Worm (Caenorhabditis elegans) whole organism, early embryonic: ENCODE data around the gene T26C12.1.

Experiments
- B0310.2 ChIP-seq: sonication (generic microtip); optimal IDR thresholded peaks from 2 replicates; lab custom pipeline; 2016; ENCODE audit warnings: mild to moderate bottlenecking, missing genetic modification characterization, missing compliant biosample characterization
- F13C5.2 ChIP-seq: sonication (generic microtip); optimal IDR thresholded peaks from 2 replicates; lab custom pipeline; 2017; ENCODE audit warnings: mild to moderate bottlenecking, missing genetic modification characterization, inconsistent platforms, missing compliant biosample characterization
- aly-1 ChIP-seq: sonication (generic microtip); optimal IDR thresholded peaks from 2 replicates; lab custom pipeline; 2016; ENCODE audit warnings: missing genetic modification characterization, missing compliant biosample characterization
- ama-1 ChIP-seq: fragments of 150-350 bp; optimal IDR thresholded peaks from 2 replicates; lab custom pipeline; 2014
- ceh-13 ChIP-seq: fragments of 200-800 bp; sonication (Bioruptor generic); optimal IDR thresholded peaks from 2 replicates; lab custom pipeline; 2018; ENCODE audit warnings: mild to moderate bottlenecking, missing genetic modification characterization, missing compliant biosample characterization
- ceh-36 ChIP-seq: sonication (generic microtip); optimal IDR thresholded peaks from 2 replicates; lab custom pipeline; 2016; ENCODE audit warnings: missing genetic modification characterization, inconsistent platforms, missing compliant biosample characterization
- ets-7 ChIP-seq: sonication (generic microtip); optimal IDR thresholded peaks from 2 replicates; lab custom pipeline; 2016; ENCODE audit warnings: missing genotype, missing genetic modification characterization, missing compliant biosample characterization
- flt-1 ChIP-seq: fragments of 200-800 bp; sonication (Bioruptor generic); IDR thresholded peaks from 2 replicates; pipeline ENCODE4 v1.3.6; 2022; ENCODE audit warnings: missing genetic modification characterization, missing compliant biosample characterization
- hmbx-1 ChIP-seq: sonication (generic microtip); optimal IDR thresholded peaks from 2 replicates; lab custom pipeline; 2016; ENCODE audit warnings: mild to moderate bottlenecking, missing genetic modification characterization, missing compliant biosample characterization
- hmg-4 ChIP-seq: fragments of 200-800 bp; sonication (Bioruptor generic); optimal IDR thresholded peaks from 2 replicates; lab custom pipeline; 2018; ENCODE audit warnings: mild to moderate bottlenecking, missing genetic modification characterization, missing compliant biosample characterization
- hnd-1 ChIP-seq: sonication (generic microtip); optimal IDR thresholded peaks from 2 replicates; lab custom pipeline; 2016; ENCODE audit warnings: missing genetic modification characterization, missing compliant biosample characterization
- pes-1 ChIP-seq: fragments of 200-800 bp; sonication (Bioruptor generic); IDR thresholded peaks from 2 replicates; pipeline ENCODE4 v1.3.6; 2022; ENCODE audit warnings: missing genetic modification reagents, missing genetic modification characterization, missing compliant biosample characterization
- scrt-1 ChIP-seq: fragments of 200-800 bp; sonication (Bioruptor generic); IDR thresholded peaks from 2 replicates; pipeline ENCODE4 v1.3.6; 2022; ENCODE audit warnings: missing genetic modification characterization, missing compliant biosample characterization
- sea-1 ChIP-seq: fragments of 200-800 bp; sonication (Bioruptor generic); conservative IDR thresholded peaks from 2 replicates; pipeline ENCODE4 v1.3.6; 2022; ENCODE audit warnings: missing genetic modification characterization, missing compliant biosample characterization
- tbx-11 ChIP-seq: fragments of 200-800 bp; sonication (Bioruptor generic); IDR thresholded peaks from 2 replicates; pipeline ENCODE4 v1.3.6; 2022; ENCODE audit warnings: missing genetic modification characterization, missing compliant biosample characterization
- tbx-37 ChIP-seq: fragments of 200-800 bp; sonication (Bioruptor generic); conservative IDR thresholded peaks from 2 replicates; pipeline ENCODE4 v1.3.6; 2022; ENCODE audit warnings: missing genetic modification reagents, missing genetic modification characterization, missing compliant biosample characterization
- tra-4 ChIP-seq: sonication (generic microtip); optimal IDR thresholded peaks from 2 replicates; lab custom pipeline; 2017; ENCODE audit warnings: missing genetic modification characterization, missing compliant biosample characterization

Gene T26C12.1

DNA sequence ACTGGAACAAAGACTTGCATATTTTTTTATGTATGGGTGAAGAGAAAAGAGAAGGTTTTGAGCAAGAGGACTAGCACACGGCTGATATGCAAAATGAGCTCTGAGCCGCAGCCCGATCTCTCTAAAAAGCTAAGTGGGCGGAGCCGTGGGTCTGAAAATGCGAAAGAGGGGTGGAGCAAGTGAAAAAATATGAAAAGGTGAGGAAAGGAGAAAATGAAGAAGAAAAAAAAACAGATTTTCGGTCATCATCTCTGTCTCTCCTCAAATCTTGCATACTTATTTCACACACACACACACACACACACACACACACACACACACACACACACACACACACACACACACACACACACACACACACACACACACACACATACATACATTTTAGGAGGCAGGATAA is 4.3 kb upstream of the T26C12.1 start, which contains the start of gene dmd-9:
Gene dmd-9, minus strand, starts transcription at position 101 of the 400 bp plus-strand sequence.
- no peak for TF ChIP-seq B0310.2 (tag; lab: Kevin White, UChicago)
- no peak for TF ChIP-seq ceh-36 (tag; lab: Kevin White, UChicago)
- no peak for TF ChIP-seq tbx-11
- TF ChIP-seq hmbx-1 (tag; lab: Kevin White, UChicago), result no peak
- no peak for TF ChIP-seq F13C5.2 (tag; lab: Kevin White, UChicago)
- TF ChIP-seq pes-1 (GFP tag; lab: Robert Waterston, UW), result no peak
- no peak for TF ChIP-seq hnd-1 (tag; lab: Kevin White, UChicago)
- no peak for TF ChIP-seq hmg-4 (GFP tag; lab: Kevin White, UChicago)
- TF ChIP-seq flt-1, result no peak
- no peak for TF ChIP-seq ama-1 (lab: Kevin White, UChicago)
- TF ChIP-seq sea-1 (GFP tag; lab: Robert Waterston, UW), result no peak
- no peak for TF ChIP-seq ets-7

DNA sequence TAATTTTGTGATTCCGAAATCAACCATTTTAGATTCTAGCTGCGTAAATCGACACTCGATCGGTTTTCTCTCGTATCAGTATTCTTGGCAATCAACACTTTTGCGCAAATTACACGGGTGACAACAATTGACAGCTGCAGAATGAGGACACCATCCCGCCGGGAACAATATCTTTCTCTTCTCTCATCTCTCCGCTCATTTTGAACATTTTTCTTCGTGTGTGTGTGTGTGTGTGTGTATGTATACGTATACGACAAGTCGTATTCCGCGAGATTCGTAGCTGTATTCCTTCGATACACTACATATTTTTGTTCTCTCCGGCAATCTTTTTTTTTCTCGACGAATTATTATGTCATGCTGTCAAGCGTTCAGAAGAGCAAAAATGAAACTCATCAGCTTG is 1.8 kb upstream of the T26C12.1 start:
- no peak for TF ChIP-seq B0310.2 (tag; lab: Kevin White, UChicago)
- TF ChIP-seq ets-7, result no peak
- no peak for TF ChIP-seq scrt-1 (GFP tag; lab: Robert Waterston, UW)
- TF ChIP-seq ama-1 (lab: Kevin White, UChicago), result no peak
- no peak for TF ChIP-seq aly-1 (tag; lab: Kevin White, UChicago)
- TF ChIP-seq sea-1 (GFP tag; lab: Robert Waterston, UW), result no peak
- no peak for TF ChIP-seq ceh-13 (GFP tag; lab: Kevin White, UChicago)
- TF ChIP-seq flt-1, result no peak
- no peak for TF ChIP-seq tbx-37 (GFP tag; lab: Robert Waterston, UW)
- no peak for TF ChIP-seq hmbx-1 (tag; lab: Kevin White, UChicago)
- no peak for TF ChIP-seq hnd-1 (tag; lab: Kevin White, UChicago)

DNA sequence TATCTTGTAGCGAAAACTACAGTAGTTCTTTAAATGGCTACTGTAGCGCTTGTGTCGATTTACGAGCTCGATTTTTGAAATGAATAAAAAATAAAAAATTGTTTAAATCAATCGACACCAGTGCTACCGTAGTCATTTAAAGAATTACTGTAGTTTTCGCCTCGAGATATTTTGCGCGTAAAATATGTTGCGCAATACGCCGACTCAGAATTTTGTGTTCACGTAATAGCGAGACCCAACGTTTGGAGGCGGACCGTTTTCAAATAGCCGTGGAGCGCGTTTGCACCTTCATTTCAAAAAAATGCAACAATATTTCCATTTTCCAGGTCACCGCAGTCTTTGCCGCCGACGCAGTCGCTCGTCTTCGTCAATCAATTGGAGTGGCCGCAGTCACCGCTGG is 1.5 kb downstream of the T26C12.1 start:
- TF ChIP-seq ama-1 (lab: Kevin White, UChicago), result no peak
- TF ChIP-seq hnd-1 (tag; lab: Kevin White, UChicago), result no peak
- TF ChIP-seq pes-1 (GFP tag; lab: Robert Waterston, UW), result no peak
- no peak for TF ChIP-seq flt-1
- TF ChIP-seq sea-1 (GFP tag; lab: Robert Waterston, UW), result no peak
- TF ChIP-seq ets-7, result no peak
- no peak for TF ChIP-seq F13C5.2 (tag; lab: Kevin White, UChicago)
- no peak for TF ChIP-seq ceh-13 (GFP tag; lab: Kevin White, UChicago)

DNA sequence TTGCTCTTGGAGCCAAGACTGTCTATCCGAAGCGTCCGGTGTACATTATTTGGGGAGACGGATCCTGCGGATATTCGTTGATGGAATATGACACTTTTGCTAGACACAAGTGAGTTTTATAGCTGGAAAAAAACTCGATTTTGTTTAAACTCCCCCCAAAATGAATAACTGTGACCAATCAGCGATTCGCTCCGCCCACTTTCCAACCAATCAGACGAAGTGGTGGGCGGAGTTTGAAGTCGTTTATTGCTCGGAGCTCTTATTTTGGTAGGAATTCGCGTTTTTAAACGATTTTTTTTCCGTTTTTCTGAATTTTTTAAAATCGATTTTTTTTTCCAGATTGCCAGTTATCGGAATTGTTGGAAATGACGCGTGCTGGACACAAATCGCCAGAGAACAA is 3.1 kb downstream of the T26C12.1 start:
- TF ChIP-seq aly-1 (tag; lab: Kevin White, UChicago) (no peak), tra-4 (tag; lab: Kevin White, UChicago) (no peak), flt-1 (no peak), B0310.2 (tag; lab: Kevin White, UChicago) (no peak), ets-7 (no peak), hmg-4 (GFP tag; lab: Kevin White, UChicago) (no peak), hmbx-1 (tag; lab: Kevin White, UChicago) (no peak)

DNA sequence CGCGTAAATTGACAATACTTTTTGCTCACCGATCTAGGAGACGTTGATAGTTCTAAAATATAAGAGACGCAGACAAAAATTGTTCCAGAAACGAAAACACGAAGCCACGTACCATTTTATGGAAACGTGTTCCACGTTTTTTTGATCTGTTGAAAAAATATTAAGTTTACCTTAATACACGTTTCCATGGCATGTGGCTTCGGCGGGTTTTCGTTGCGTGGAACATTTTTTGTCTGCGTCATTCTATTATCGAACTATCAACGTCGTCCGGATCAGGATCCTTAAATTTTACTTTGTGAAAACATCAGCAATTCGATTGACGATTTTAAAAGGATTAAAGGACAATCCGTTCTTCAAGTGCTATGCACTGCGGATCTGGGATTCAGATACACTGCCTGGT is 6.9 kb downstream of the T26C12.1 start, which contains the start of gene T26C12.2:
Gene T26C12.2, minus strand, starts transcription at position 101 of the 400 bp plus-strand sequence.
- TF ChIP-seq ets-7 (no peak), tbx-11 (no peak)

DNA sequence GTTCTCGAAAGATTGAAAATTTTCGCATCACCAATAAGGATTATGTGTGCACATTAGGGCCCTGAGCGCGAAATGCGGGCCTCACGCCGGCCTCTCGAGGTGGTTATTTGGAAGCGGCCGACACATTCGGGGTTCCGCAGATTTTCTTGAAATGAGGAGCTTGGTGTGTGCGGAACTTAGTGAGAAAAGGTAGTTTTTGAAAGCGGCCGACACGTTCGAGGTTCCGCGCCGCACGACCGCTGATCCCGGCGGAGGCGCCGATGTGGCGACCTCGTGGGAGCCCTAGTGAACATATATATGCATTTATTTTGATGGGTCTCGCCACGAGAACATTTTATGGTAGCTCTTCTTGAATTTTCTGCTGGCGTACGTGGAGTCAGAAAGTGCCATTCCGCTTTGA is 8.1 kb downstream of the T26C12.1 start:
- TF ChIP-seq F13C5.2 (tag; lab: Kevin White, UChicago) (no peak), hnd-1 (tag; lab: Kevin White, UChicago) (no peak), pes-1 (GFP tag; lab: Robert Waterston, UW) (no peak), ets-7 (no peak), scrt-1 (GFP tag; lab: Robert Waterston, UW) (no peak), hmg-4 (GFP tag; lab: Kevin White, UChicago) (no peak), tra-4 (tag; lab: Kevin White, UChicago) (no peak), tbx-11 (no peak), ceh-36 (tag; lab: Kevin White, UChicago) (no peak), tbx-37 (GFP tag; lab: Robert Waterston, UW) (no peak), ceh-13 (GFP tag; lab: Kevin White, UChicago) (no peak)

DNA sequence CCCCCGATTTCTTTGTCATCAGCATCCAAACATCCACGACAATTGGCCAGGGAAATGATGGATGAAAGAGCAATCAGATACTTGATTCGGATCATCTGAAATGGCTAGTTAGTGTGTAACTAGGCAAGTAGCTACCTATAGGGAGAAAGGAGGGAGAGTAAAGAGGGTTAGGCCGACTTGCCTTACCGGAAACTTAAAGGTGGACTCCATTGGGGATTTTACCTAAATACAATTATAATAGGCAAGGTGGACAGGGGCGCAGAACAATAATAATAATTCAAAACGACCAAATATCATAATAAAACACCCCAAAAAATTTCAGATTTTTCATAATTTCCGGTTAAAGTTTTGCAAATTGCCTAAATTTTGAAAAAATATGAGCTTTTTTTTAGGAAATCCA is 8.9 kb downstream of the T26C12.1 start, which contains the start of gene clec-173:
Gene clec-173, minus strand, starts transcription at position 101 of the 400 bp plus-strand sequence.
- TF ChIP-seq tbx-11 (no peak), ets-7 (no peak), hmg-4 (GFP tag; lab: Kevin White, UChicago) (no peak), ama-1 (lab: Kevin White, UChicago) (no peak), F13C5.2 (tag; lab: Kevin White, UChicago) (no peak), hnd-1 (tag; lab: Kevin White, UChicago) (no peak), pes-1 (GFP tag; lab: Robert Waterston, UW) (no peak), sea-1 (GFP tag; lab: Robert Waterston, UW) (no peak), scrt-1 (GFP tag; lab: Robert Waterston, UW) (no peak), ceh-36 (tag; lab: Kevin White, UChicago) (no peak), tra-4 (tag; lab: Kevin White, UChicago) (no peak), ceh-13 (GFP tag; lab: Kevin White, UChicago) (no peak), tbx-37 (GFP tag; lab: Robert Waterston, UW) (no peak), flt-1 (no peak), B0310.2 (tag; lab: Kevin White, UChicago) (no peak), hmbx-1 (tag; lab: Kevin White, UChicago) (no peak), aly-1 (tag; lab: Kevin White, UChicago) (no peak)

DNA sequence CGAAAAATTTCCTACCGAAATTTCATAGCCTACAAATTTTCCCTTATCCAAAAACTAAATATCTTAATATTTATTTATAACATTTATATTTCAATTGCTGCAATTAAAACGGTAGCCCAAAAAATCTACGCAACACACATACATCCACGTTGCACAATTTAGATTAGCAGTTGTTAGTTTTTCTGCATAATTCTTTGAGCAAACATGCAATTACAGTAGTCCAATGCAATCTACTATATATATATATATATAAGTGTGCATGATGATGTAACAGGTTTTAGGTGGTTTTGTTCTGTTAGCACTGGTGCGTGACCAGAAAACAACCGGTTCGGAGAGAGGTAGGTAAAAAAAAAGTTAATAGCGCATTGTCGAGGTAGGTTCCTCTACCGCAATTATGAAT is 12.6 kb downstream of the T26C12.1 start:
- TF ChIP-seq B0310.2 (tag; lab: Kevin White, UChicago) (no peak), ets-7 (no peak), tbx-37 (GFP tag; lab: Robert Waterston, UW) (no peak), pes-1 (GFP tag; lab: Robert Waterston, UW) (no peak), hmg-4 (GFP tag; lab: Kevin White, UChicago) (no peak), hnd-1 (tag; lab: Kevin White, UChicago) (no peak), sea-1 (GFP tag; lab: Robert Waterston, UW) (no peak), scrt-1 (GFP tag; lab: Robert Waterston, UW) (no peak), aly-1 (tag; lab: Kevin White, UChicago) (no peak), tbx-11 (no peak), hmbx-1 (tag; lab: Kevin White, UChicago) (no peak), ama-1 (lab: Kevin White, UChicago) (no peak), F13C5.2 (tag; lab: Kevin White, UChicago) (no peak), ceh-13 (GFP tag; lab: Kevin White, UChicago) (no peak), flt-1 (no peak), tra-4 (tag; lab: Kevin White, UChicago) (no peak), ceh-36 (tag; lab: Kevin White, UChicago) (no peak)
